Fruit fly (Drosophila melanogaster): ENCODE data around the gene Gorab.

DNA sequence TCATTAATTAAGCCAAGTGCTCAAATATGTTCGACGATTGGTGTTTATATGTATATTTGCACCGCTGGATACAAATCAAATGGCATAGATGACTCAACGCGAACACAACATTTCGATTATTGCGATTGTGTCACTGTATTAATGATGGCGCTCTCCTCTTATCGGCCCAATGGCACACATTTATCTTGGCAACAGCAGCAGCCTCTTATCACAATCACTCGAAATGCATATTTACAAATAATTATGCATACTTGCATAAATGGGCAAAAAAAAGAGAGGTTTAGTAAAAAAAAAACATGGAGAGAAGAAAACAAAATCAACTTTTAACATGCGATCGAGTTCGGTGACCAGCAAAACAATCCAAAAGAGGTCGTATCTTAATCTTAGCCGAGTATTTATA lies 17.4 kb downstream of the Gorab start:
- TF ChIP-seq psq (optimal IDR thresholded peaks at IDR 0.05) (no peak), Myc (optimal IDR thresholded peaks at IDR 0.05) (no peak), h (optimal IDR thresholded peaks at IDR 0.05) (no peak), ttk (optimal IDR thresholded peaks at IDR 0.05) (no peak), Sin3A (optimal IDR thresholded peaks at IDR 0.05) (no peak), insv (optimal IDR thresholded peaks at IDR 0.05) (no peak)
